Fruit fly (Drosophila melanogaster) whole organism, embryonic: Measurements from ENCODE around the gene CG5023.

ENCODE experiments used
- Asciz ChIP-seq: fragments of 200-800 bp; sonication (Bioruptor generic); optimal IDR thresholded peaks from 2 replicates; lab custom pipeline; 2017; ENCODE audit warnings: missing biosample characterization, mild to moderate bottlenecking, missing genetic modification characterization, missing genetic modification reagents
- CG1024 ChIP-seq: fragments of 200-800 bp; sonication (Bioruptor generic); IDR thresholded peaks from 2 replicates; pipeline ENCODE4 v1.3.6; 2022; ENCODE audit warnings: missing biosample characterization, missing genetic modification characterization
- CG12744 ChIP-seq: fragments of 200-800 bp; sonication (Bioruptor generic); optimal IDR thresholded peaks from 2 replicates; lab custom pipeline; 2016; ENCODE audit warnings: missing biosample characterization, missing genetic modification characterization
- CG18599 ChIP-seq: fragments of 200-800 bp; sonication (Bioruptor generic); optimal IDR thresholded peaks from 3 replicates; lab custom pipeline; 2017; ENCODE audit warnings: missing biosample characterization, missing genetic modification characterization, mild to moderate bottlenecking, moderate library complexity, missing genetic modification reagents
- CG30020 ChIP-seq: fragments of 200-800 bp; optimal IDR thresholded peaks from 2 replicates; lab custom pipeline; 2019; ENCODE audit warnings: missing biosample characterization, mild to moderate bottlenecking, missing genetic modification characterization, moderate library complexity
- CG5953 ChIP-seq: fragments of 200-800 bp; sonication (Bioruptor generic); IDR thresholded peaks from 2 replicates; pipeline ENCODE4 v1.3.6; 2022; ENCODE audit warnings: missing biosample characterization, missing genetic modification characterization
- CG6689 ChIP-seq: fragments of 200-800 bp; sonication (Bioruptor generic); IDR thresholded peaks from 2 replicates; pipeline ENCODE4 v1.3.6; 2022; ENCODE audit warnings: missing biosample characterization, missing genetic modification characterization
- CG6854 ChIP-seq: fragments of 200-800 bp; sonication (Bioruptor generic); optimal IDR thresholded peaks from 3 replicates; lab custom pipeline; 2017; ENCODE audit warnings: missing biosample characterization, mild to moderate bottlenecking, missing genetic modification characterization
- Dbx ChIP-seq: fragments of 200-800 bp; sonication (Bioruptor generic); IDR thresholded peaks from 3 replicates; pipeline ENCODE4 v1.3.6; 2022; ENCODE audit warnings: missing biosample characterization, missing genetic modification characterization
- Deaf1 ChIP-seq: fragments of 200-800 bp; optimal IDR thresholded peaks from 3 replicates; lab custom pipeline; 2019; ENCODE audit warnings: missing biosample characterization, mild to moderate bottlenecking, missing genetic modification characterization, moderate library complexity
- Lim3 ChIP-seq: fragments of 200-800 bp; sonication (Bioruptor generic); IDR thresholded peaks from 2 replicates; pipeline ENCODE4 v1.3.6; 2022; ENCODE audit warnings: missing biosample characterization, missing genetic modification characterization
- Optix ChIP-seq: fragments of 200-800 bp; sonication (Bioruptor generic); IDR thresholded peaks from 3 replicates; pipeline ENCODE4 v1.3.6; 2022; ENCODE audit warnings: missing biosample characterization, missing genetic modification characterization
- Rx ChIP-seq: fragments of 200-800 bp; sonication (Bioruptor generic); IDR thresholded peaks from 2 replicates; pipeline ENCODE4 v1.3.6; 2022; ENCODE audit warnings: missing biosample characterization, missing genetic modification characterization
- Tbp ChIP-seq: fragments of >200 bp; optimal IDR thresholded peaks from 2 replicates; lab custom pipeline; 2018; ENCODE audit warnings: missing biosample characterization, missing genetic modification characterization
- abd-A ChIP-seq: fragments of 200-800 bp; sonication (Bioruptor generic); optimal IDR thresholded peaks from 3 replicates; lab custom pipeline; 2019; ENCODE audit warnings: missing biosample characterization, mild to moderate bottlenecking, missing genetic modification characterization, moderate library complexity
- amos ChIP-seq: fragments of 200-800 bp; sonication (Bioruptor generic); IDR thresholded peaks from 2 replicates; pipeline ENCODE4 v1.3.6; 2022; ENCODE audit warnings: missing biosample characterization, missing genetic modification characterization; ENCODE audit not compliant: partially characterized antibody
- en ChIP-seq: fragments of 200-800 bp; sonication (Bioruptor generic); optimal IDR thresholded peaks from 2 replicates; lab custom pipeline; 2016; ENCODE audit warnings: missing biosample characterization, missing genetic modification characterization
- fd96Cb ChIP-seq: fragments of 200-800 bp; sonication (Bioruptor generic); optimal IDR thresholded peaks from 2 replicates; lab custom pipeline; 2018; ENCODE audit warnings: missing biosample characterization, mild to moderate bottlenecking, missing genetic modification characterization, moderate library complexity
- grn ChIP-seq: fragments of 200-800 bp; sonication (Bioruptor generic); optimal IDR thresholded peaks from 3 replicates; lab custom pipeline; 2017; ENCODE audit warnings: missing biosample characterization, missing genetic modification characterization
- luna ChIP-seq: fragments of 200-800 bp; sonication (Bioruptor generic); optimal IDR thresholded peaks from 2 replicates; lab custom pipeline; 2016; ENCODE audit warnings: missing biosample characterization, missing genetic modification characterization
- mirr ChIP-seq: fragments of 200-800 bp; sonication (Bioruptor generic); optimal IDR thresholded peaks from 3 replicates; lab custom pipeline; 2018; ENCODE audit warnings: missing biosample characterization, mild to moderate bottlenecking, missing genetic modification characterization
- nerfin-1 ChIP-seq: fragments of 200-800 bp; sonication (Bioruptor generic); optimal IDR thresholded peaks from 3 replicates; lab custom pipeline; 2019; ENCODE audit warnings: missing biosample characterization, mild to moderate bottlenecking, missing genetic modification characterization, moderate library complexity

CG5023 gene

DNA sequence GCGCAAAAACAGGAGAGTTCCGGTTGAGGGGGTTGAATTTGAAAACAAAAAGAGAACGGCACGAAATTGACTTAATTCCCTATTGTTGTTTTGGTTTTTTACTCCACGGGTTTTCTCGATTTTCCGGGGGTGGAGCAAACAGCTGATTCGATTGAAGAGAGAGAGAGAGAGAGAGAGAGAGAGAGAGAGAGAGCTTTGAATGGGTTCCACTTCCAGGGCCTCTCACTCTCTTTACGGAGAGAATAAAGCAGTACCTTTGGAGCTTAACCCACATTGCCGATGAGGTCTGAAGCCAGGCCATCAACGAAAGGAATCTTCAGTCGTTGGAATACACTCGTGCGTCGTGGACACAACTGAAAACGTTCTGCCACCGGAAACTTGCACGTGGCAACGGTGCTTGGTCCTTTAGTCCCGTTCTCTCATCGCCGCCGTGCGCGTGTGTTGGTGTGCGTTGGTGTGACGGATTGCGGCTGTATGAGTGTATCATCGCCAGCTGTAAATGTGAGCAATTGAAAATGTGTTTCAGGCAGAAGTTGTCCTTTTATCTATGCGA, 35.3 kb downstream of the CG5023 start, which contains the start of gene Nlg4 (continued):
- peak; percentile 12; the same call in 1 of the 2 replicates for TF ChIP-seq amos (GFP tag; lab: Robert Waterston, UW)
- no peak for TF ChIP-seq fd96Cb
- TF ChIP-seq Dbx = 0 out of 3 replicates have a peak, but pooled peaks have one; percentile 23
- TF ChIP-seq abd-A (tag; lab: Kevin White, UChicago) = peak; percentile 42
- peak; percentile 81 for TF ChIP-seq Deaf1 (tag; lab: Kevin White, UChicago)
- no peak for TF ChIP-seq Asciz (GFP tag; lab: Kevin White, UChicago)
- no peak for TF ChIP-seq CG6689 (GFP tag; lab: Robert Waterston, UW)
- peak; percentile 12 for TF ChIP-seq CG18599 (GFP tag; lab: Kevin White, UChicago)
- TF ChIP-seq grn = no peak
- TF ChIP-seq CG12744 (GFP tag; lab: Kevin White, UChicago) = no peak

DNA sequence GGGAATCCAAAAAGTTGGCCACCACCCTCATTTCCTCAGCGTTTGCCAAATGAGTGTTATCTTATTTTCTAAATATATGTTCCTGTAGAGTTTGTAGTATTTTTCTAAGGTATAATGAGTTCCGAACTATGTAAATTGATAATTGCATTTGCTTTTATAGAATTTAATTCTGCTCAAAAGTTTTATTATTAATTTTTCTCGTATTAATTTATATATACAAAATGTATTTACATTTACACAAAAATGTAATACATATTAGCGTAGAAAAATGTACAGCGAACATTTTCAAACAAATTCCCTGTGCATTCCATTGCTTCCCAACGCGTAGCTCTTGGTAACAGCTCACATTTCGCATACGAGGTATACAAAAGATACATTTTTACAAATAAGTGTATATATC, 40.5 kb downstream of the CG5023 start, which contains the start of gene CG17199:
TSS of gene CG17199 (minus strand) at position 101 of the 400 bp plus-strand sequence.
- no peak for TF ChIP-seq fd96Cb
- TF ChIP-seq mirr = no peak
- TF ChIP-seq en (GFP tag; lab: Kevin White, UChicago) = no peak
- no peak for TF ChIP-seq abd-A (tag; lab: Kevin White, UChicago)
- TF ChIP-seq CG5953 (GFP tag; lab: Robert Waterston, UW) = no peak
- no peak for TF ChIP-seq CG30020 (tag; lab: Kevin White, UChicago)
- no peak for TF ChIP-seq luna (GFP tag; lab: Kevin White, UChicago)
- TF ChIP-seq CG6854 = no peak
- no peak for TF ChIP-seq Optix
- TF ChIP-seq nerfin-1 (tag; lab: Kevin White, UChicago) = no peak
- no peak for TF ChIP-seq Rx (GFP tag; lab: Robert Waterston, UW)
- TF ChIP-seq CG1024 (GFP tag; lab: Robert Waterston, UW) = no peak
- no peak for TF ChIP-seq Tbp (GFP tag; lab: Kevin White, UChicago)
- no peak for TF ChIP-seq Lim3 (GFP tag; lab: Robert Waterston, UW)
- TF ChIP-seq, all 482 proteins: peak for 0
